Fruit fly (Drosophila melanogaster) whole organism, embryonic: Measurements from ENCODE around the gene ZnT35C.

Source experiments
- Adf1 ChIP-seq: fragments of 200-800 bp; sonication (Bioruptor generic); IDR thresholded peaks from 2 replicates; pipeline ENCODE4 v1.3.6; 2022; ENCODE audit warnings: missing biosample characterization, missing genetic modification characterization
- C15 ChIP-seq: fragments of 200-800 bp; sonication (Bioruptor generic); IDR thresholded peaks from 3 replicates; pipeline ENCODE4 v1.3.6; 2022; ENCODE audit warnings: missing biosample characterization, missing genetic modification characterization
- CG10366 ChIP-seq: fragments of 200-800 bp; sonication (Bioruptor generic); IDR thresholded peaks from 2 replicates; pipeline ENCODE4 v1.3.6; 2022; ENCODE audit warnings: missing biosample characterization, missing genetic modification characterization
- CG10654 ChIP-seq: fragments of 200-800 bp; sonication (Bioruptor generic); optimal IDR thresholded peaks from 2 replicates; lab custom pipeline; 2016; ENCODE audit warnings: missing biosample characterization, missing genetic modification characterization
- CG12219 ChIP-seq: fragments of 200-800 bp; sonication (Bioruptor generic); optimal IDR thresholded peaks from 3 replicates; lab custom pipeline; 2018; ENCODE audit warnings: missing biosample characterization, mild to moderate bottlenecking, missing genetic modification characterization
- CG12299 ChIP-seq: fragments of 200-800 bp; sonication (Bioruptor generic); optimal IDR thresholded peaks from 2 replicates; lab custom pipeline; 2018; ENCODE audit warnings: missing biosample characterization, mild to moderate bottlenecking, missing genetic modification characterization
- CG13123 ChIP-seq: fragments of 200-800 bp; sonication (Bioruptor generic); optimal IDR thresholded peaks from 2 replicates; lab custom pipeline; 2016; ENCODE audit warnings: missing biosample characterization, missing genetic modification characterization
- CG17359 ChIP-seq: fragments of 200-800 bp; sonication (Bioruptor generic); optimal IDR thresholded peaks from 3 replicates; lab custom pipeline; 2018; ENCODE audit warnings: missing biosample characterization, mild to moderate bottlenecking, missing genetic modification characterization, moderate library complexity
- CG18262 ChIP-seq: fragments of 200-800 bp; optimal IDR thresholded peaks from 3 replicates; lab custom pipeline; 2019; ENCODE audit warnings: missing biosample characterization, mild to moderate bottlenecking, missing genetic modification characterization, moderate library complexity
- CG30431 ChIP-seq: fragments of 200-800 bp; sonication (Bioruptor generic); optimal IDR thresholded peaks from 2 replicates; lab custom pipeline; 2017; ENCODE audit warnings: missing biosample characterization, missing genetic modification characterization
- CG33557 ChIP-seq: fragments of 200-800 bp; sonication (Bioruptor generic); optimal IDR thresholded peaks from 2 replicates; lab custom pipeline; 2019; ENCODE audit warnings: missing biosample characterization, mild to moderate bottlenecking, missing genetic modification characterization, moderate library complexity
- CG4404 ChIP-seq: fragments of 200-800 bp; sonication (Bioruptor generic); IDR thresholded peaks from 2 replicates; pipeline ENCODE4 v1.3.6; 2022; ENCODE audit warnings: missing biosample characterization, missing genetic modification characterization
- CG6765 ChIP-seq: fragments of 200-800 bp; sonication (Bioruptor generic); optimal IDR thresholded peaks from 3 replicates; lab custom pipeline; 2017; ENCODE audit warnings: missing biosample characterization, mild to moderate bottlenecking, missing genetic modification characterization
- CG7963 ChIP-seq: fragments of 200-800 bp; sonication (Bioruptor generic); IDR thresholded peaks from 3 replicates; pipeline ENCODE4 v1.3.6; 2022; ENCODE audit warnings: missing biosample characterization, missing genetic modification characterization; ENCODE audit not compliant: partially characterized antibody
- Dbx ChIP-seq: fragments of 200-800 bp; sonication (Bioruptor generic); IDR thresholded peaks from 3 replicates; pipeline ENCODE4 v1.3.6; 2022; ENCODE audit warnings: missing biosample characterization, missing genetic modification characterization
- Deaf1 ChIP-seq: fragments of 200-800 bp; optimal IDR thresholded peaks from 3 replicates; lab custom pipeline; 2019; ENCODE audit warnings: missing biosample characterization, mild to moderate bottlenecking, missing genetic modification characterization, moderate library complexity
- Dfd ChIP-seq, 2 experiments: fragments of >200 bp; optimal IDR thresholded peaks; 2 replicates each; lab custom pipeline; 2017; ENCODE audit warnings: missing biosample characterization in 2 of 2, missing genetic modification characterization in 2 of 2
- Dref ChIP-seq: fragments of 200-800 bp; sonication (Bioruptor generic); IDR thresholded peaks from 2 replicates; pipeline ENCODE4 v1.3.6; 2022; ENCODE audit warnings: missing biosample characterization, missing genetic modification characterization
- Elba2 ChIP-seq: fragments of 200-800 bp; sonication (Bioruptor generic); optimal IDR thresholded peaks from 3 replicates; lab custom pipeline; 2016; ENCODE audit warnings: missing biosample characterization, missing genetic modification characterization
- Fer2 ChIP-seq: fragments of 200-800 bp; sonication (Bioruptor generic); optimal IDR thresholded peaks from 2 replicates; lab custom pipeline; 2018; ENCODE audit warnings: missing biosample characterization, mild to moderate bottlenecking, missing genetic modification characterization, moderate library complexity
- Fer3 ChIP-seq: fragments of 200-800 bp; sonication (Bioruptor generic); optimal IDR thresholded peaks from 2 replicates; lab custom pipeline; 2018; ENCODE audit warnings: missing biosample characterization, mild to moderate bottlenecking, missing genetic modification characterization, moderate library complexity
- HLH3B ChIP-seq: fragments of 200-800 bp; sonication (Bioruptor generic); IDR thresholded peaks from 2 replicates; pipeline ENCODE4 v1.3.6; 2022; ENCODE audit warnings: missing biosample characterization, missing genetic modification characterization
- Hmr ChIP-seq: fragments of 200-800 bp; sonication (Bioruptor generic); optimal IDR thresholded peaks from 3 replicates; lab custom pipeline; 2017; ENCODE audit warnings: mild to moderate bottlenecking, missing biosample characterization, missing genetic modification reagents, missing genetic modification characterization
- Lim3 ChIP-seq: fragments of 200-800 bp; sonication (Bioruptor generic); IDR thresholded peaks from 2 replicates; pipeline ENCODE4 v1.3.6; 2022; ENCODE audit warnings: missing biosample characterization, missing genetic modification characterization
- NC2α ChIP-seq: fragments of 200-800 bp; sonication (Bioruptor generic); optimal IDR thresholded peaks from 2 replicates; lab custom pipeline; 2016; ENCODE audit warnings: missing biosample characterization, missing genetic modification characterization
- Nf-YC ChIP-seq: fragments of 200-800 bp; optimal IDR thresholded peaks from 3 replicates; lab custom pipeline; 2019; ENCODE audit warnings: missing biosample characterization, mild to moderate bottlenecking, missing genetic modification characterization, moderate library complexity
- Side ChIP-seq: fragments of 200-800 bp; sonication (Bioruptor generic); optimal IDR thresholded peaks from 2 replicates; lab custom pipeline; 2016; ENCODE audit warnings: missing biosample characterization, missing genetic modification characterization
- Ssrp ChIP-seq: fragments of 200-800 bp; sonication (Bioruptor generic); optimal IDR thresholded peaks from 2 replicates; lab custom pipeline; 2018; ENCODE audit warnings: missing biosample characterization, mild to moderate bottlenecking, missing genetic modification characterization, moderate library complexity
- Stat92E ChIP-seq, 3 experiments: fragments of >200 bp in 2 of 3; fragments of 200-800 bp in 1 of 3; sonication (Bioruptor generic) in 1 of 3; optimal IDR thresholded peaks; 2 replicates each; lab custom pipeline; 2017 to 2019; ENCODE audit warnings: missing biosample characterization in 3 of 3, missing genetic modification characterization in 3 of 3, mild to moderate bottlenecking in 1 of 3, moderate library complexity in 1 of 3
- YL-1 ChIP-seq: fragments of 200-800 bp; sonication (Bioruptor generic); optimal IDR thresholded peaks from 3 replicates; lab custom pipeline; 2017; ENCODE audit warnings: missing biosample characterization, mild to moderate bottlenecking, missing genetic modification characterization
- amos ChIP-seq: fragments of 200-800 bp; sonication (Bioruptor generic); IDR thresholded peaks from 2 replicates; pipeline ENCODE4 v1.3.6; 2022; ENCODE audit warnings: missing biosample characterization, missing genetic modification characterization; ENCODE audit not compliant: partially characterized antibody
- chif ChIP-seq, 2 experiments: fragments of 200-800 bp; sonication (Bioruptor generic); optimal IDR thresholded peaks; 3 replicates each; lab custom pipeline; 2016; ENCODE audit warnings: missing biosample characterization in 2 of 2, missing genetic modification characterization in 2 of 2
- ewg ChIP-seq: fragments of 200-800 bp; sonication (Bioruptor generic); optimal IDR thresholded peaks from 3 replicates; lab custom pipeline; 2017; ENCODE audit warnings: mild to moderate bottlenecking, missing biosample characterization, missing genetic modification reagents, missing genetic modification characterization
- exex ChIP-seq: fragments of 200-800 bp; sonication (Bioruptor generic); optimal IDR thresholded peaks from 4 replicates; lab custom pipeline; 2018; ENCODE audit warnings: missing biosample characterization, mild to moderate bottlenecking, missing genetic modification characterization, moderate library complexity
- h ChIP-seq: fragments of >200 bp; optimal IDR thresholded peaks from 2 replicates; lab custom pipeline; 2017
- hbn ChIP-seq: fragments of 200-800 bp; sonication (Bioruptor generic); IDR thresholded peaks from 2 replicates; pipeline ENCODE4 v1.3.6; 2022; ENCODE audit warnings: missing biosample characterization, missing genetic modification characterization; ENCODE audit not compliant: partially characterized antibody
- insv ChIP-seq, 2 experiments: fragments of 200-800 bp; sonication (Bioruptor generic); optimal IDR thresholded peaks; 3 replicates each; lab custom pipeline; 2016 to 2018; ENCODE audit warnings: missing biosample characterization in 2 of 2, missing genetic modification characterization in 2 of 2
- inv ChIP-seq: fragments of 200-800 bp; sonication (Bioruptor generic); IDR thresholded peaks from 2 replicates; pipeline ENCODE4 v1.3.6; 2022; ENCODE audit warnings: missing biosample characterization, missing genetic modification characterization; ENCODE audit not compliant: partially characterized antibody
- onecut ChIP-seq: fragments of 200-800 bp; sonication (Bioruptor generic); IDR thresholded peaks from 2 replicates; pipeline ENCODE4 v1.3.6; 2022; ENCODE audit warnings: missing biosample characterization, missing genetic modification characterization
- ro ChIP-seq: fragments of 200-800 bp; sonication (Bioruptor generic); IDR thresholded peaks from 2 replicates; pipeline ENCODE4 v1.3.6; 2022; ENCODE audit warnings: missing biosample characterization, missing genetic modification characterization
- salm ChIP-seq: fragments of 200-800 bp; sonication (Bioruptor generic); optimal IDR thresholded peaks from 2 replicates; lab custom pipeline; 2018; ENCODE audit warnings: missing biosample characterization, mild to moderate bottlenecking, missing genetic modification characterization
- sima ChIP-seq: fragments of 200-800 bp; sonication (Bioruptor generic); optimal IDR thresholded peaks from 2 replicates; lab custom pipeline; 2016; ENCODE audit warnings: missing biosample characterization, missing genetic modification characterization
- slp2 ChIP-seq: fragments of 200-800 bp; sonication (Bioruptor generic); optimal IDR thresholded peaks from 2 replicates; lab custom pipeline; 2016; ENCODE audit warnings: missing biosample characterization, missing genetic modification characterization
- stwl ChIP-seq: fragments of 200-800 bp; sonication (Bioruptor generic); optimal IDR thresholded peaks from 3 replicates; lab custom pipeline; 2018; ENCODE audit warnings: missing biosample characterization, mild to moderate bottlenecking, missing genetic modification characterization, moderate library complexity
- tgo ChIP-seq: fragments of 200-800 bp; sonication (Bioruptor generic); IDR thresholded peaks from 3 replicates; pipeline ENCODE4 v1.3.6; 2022; ENCODE audit warnings: missing biosample characterization, missing genetic modification characterization
- ttk ChIP-seq: fragments of 200-800 bp; sonication (Bioruptor generic); IDR thresholded peaks from 2 replicates; pipeline ENCODE4 v2.1.2; 2022; ENCODE audit warnings: missing biosample characterization, missing genetic modification characterization
- usp ChIP-seq: fragments of >200 bp; optimal IDR thresholded peaks from 2 replicates; lab custom pipeline; 2017; ENCODE audit warnings: missing biosample characterization, missing genetic modification characterization
- zf30C ChIP-seq: fragments of 200-800 bp; sonication (Bioruptor generic); optimal IDR thresholded peaks from 3 replicates; lab custom pipeline; 2018; ENCODE audit warnings: missing biosample characterization, mild to moderate bottlenecking, missing genetic modification characterization
- zfh2 ChIP-seq: fragments of 200-800 bp; sonication (Bioruptor generic); optimal IDR thresholded peaks from 2 replicates; lab custom pipeline; 2016; ENCODE audit warnings: missing biosample characterization, missing genetic modification characterization

The ZnT35C gene

DNA sequence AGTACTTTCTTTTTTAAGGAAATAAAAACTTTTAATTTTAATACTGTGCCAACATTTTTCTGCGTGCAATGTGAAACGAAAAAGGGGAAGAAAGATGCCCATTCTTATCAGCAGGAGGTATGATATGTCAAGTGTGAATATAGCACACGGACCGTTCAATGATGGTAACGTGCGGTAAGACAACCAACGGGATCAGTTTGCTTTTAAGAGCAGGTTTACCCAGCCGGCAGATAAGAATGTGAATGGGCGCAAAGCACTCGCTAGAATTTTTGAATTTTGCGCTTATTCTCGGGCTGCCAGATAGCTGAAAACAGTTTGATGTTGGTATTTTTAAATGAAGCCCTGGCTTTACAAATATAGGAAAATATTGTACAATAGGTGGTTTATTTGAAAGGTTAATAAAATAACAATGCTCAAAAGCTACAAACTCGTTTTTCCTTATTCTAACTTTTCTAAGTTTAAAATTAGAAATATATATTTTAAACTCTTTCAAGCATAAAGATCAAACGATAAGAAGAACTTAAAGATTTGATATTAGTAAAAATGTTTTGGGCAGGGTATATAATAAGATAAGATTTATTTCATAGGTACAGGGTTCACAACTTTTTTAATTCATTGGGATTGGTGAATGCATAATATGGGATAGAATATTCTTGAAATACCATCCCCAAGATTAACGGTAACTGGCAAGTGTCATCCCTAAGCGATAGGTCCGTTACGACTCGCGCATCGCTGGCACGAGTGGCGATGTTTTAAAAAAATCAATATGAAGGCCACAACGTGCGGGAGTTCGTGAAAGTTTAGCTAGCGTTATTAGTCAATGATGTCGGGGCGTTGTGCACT is 870 bp upstream of the ZnT35C start, which contains the start of gene dao (continued):
- peak; percentile 10 for TF ChIP-seq Fer2 (tag; lab: Kevin White, UChicago)
- no peak for TF ChIP-seq C15 (GFP tag; lab: Robert Waterston, UW)
- TF ChIP-seq YL-1 (GFP tag; lab: Kevin White, UChicago): no peak
- TF ChIP-seq Adf1 (GFP tag; lab: Robert Waterston, UW): no peak
- TF ChIP-seq CG33557: no peak
- no peak for TF ChIP-seq sima (GFP tag; lab: Kevin White, UChicago)
- no peak for TF ChIP-seq CG30431 (GFP tag; lab: Kevin White, UChicago)
- TF ChIP-seq NC2α: no peak
- TF ChIP-seq h (lab: Kevin White, UChicago): no peak
- peak; percentile 78 for TF ChIP-seq amos
- peak; percentile 46 for TF ChIP-seq CG18262 (tag; lab: Kevin White, UChicago)
- TF ChIP-seq Fer3 (tag; lab: Kevin White, UChicago): peak; percentile 10
- peak; percentile 70 for TF ChIP-seq hbn (GFP tag; lab: Robert Waterston, UW)
- TF ChIP-seq Elba2 (GFP tag; lab: Kevin White, UChicago): no peak
- TF ChIP-seq tgo (GFP tag; lab: Robert Waterston, UW): no peak
- TF ChIP-seq insv (GFP tag; optimal IDR thresholded peaks at IDR 0.05; lab: Kevin White, UChicago): no peak
- peak; percentile 17 for TF ChIP-seq CG10654 (GFP tag; lab: Kevin White, UChicago)
- no peak for TF ChIP-seq salm (tag; lab: Kevin White, UChicago)
- peak; percentile 47; the same call in 1 of the 2 replicates for TF ChIP-seq ttk (GFP tag; lab: Robert Waterston, UW)
- TF ChIP-seq usp (GFP tag; lab: Kevin White, UChicago): no peak
- TF ChIP-seq stwl (tag; lab: Kevin White, UChicago): peak; percentile 52
- peak; percentile 23; the same call in 1 of the 2 replicates for TF ChIP-seq HLH3B (GFP tag; lab: Robert Waterston, UW)
- peak in 1 of 2 experiments; percentile 1 for TF ChIP-seq chif (GFP tag; optimal IDR thresholded peaks at IDR 0.05; lab: Kevin White, UChicago)
- no peak for TF ChIP-seq Side (GFP tag; lab: Kevin White, UChicago)
- TF ChIP-seq Ssrp (tag; lab: Kevin White, UChicago): peak; percentile 47
- TF ChIP-seq Hmr (GFP tag; lab: Kevin White, UChicago): peak; percentile 53
- TF ChIP-seq Lim3 (GFP tag; lab: Robert Waterston, UW): no peak
- peak; percentile 29; the same call in 1 of the 2 replicates for TF ChIP-seq ro (GFP tag; lab: Robert Waterston, UW)
- peak; percentile 22 for TF ChIP-seq Deaf1 (tag; lab: Kevin White, UChicago)
- TF ChIP-seq CG13123: peak; percentile 18
- peak; percentile 63 for TF ChIP-seq inv (GFP tag; lab: Robert Waterston, UW)
- TF ChIP-seq zf30C (GFP tag; lab: Kevin White, UChicago): no peak
- peak; percentile 99 for TF ChIP-seq onecut (GFP tag; lab: Robert Waterston, UW)
- TF ChIP-seq slp2 (GFP tag; lab: Kevin White, UChicago): no peak
- TF ChIP-seq Stat92E (GFP tag; optimal IDR thresholded peaks at IDR 0.05; lab: Kevin White, UChicago): no peak
- TF ChIP-seq Dref (GFP tag; lab: Robert Waterston, UW): 0 out of 2 replicates have a peak, but pooled peaks have one; percentile 37
- TF ChIP-seq CG12219 (GFP tag; lab: Kevin White, UChicago): no peak
- TF ChIP-seq CG7963 (GFP tag; lab: Robert Waterston, UW): peak; percentile 6; the same call in 1 of the 3 replicates
- no peak for TF ChIP-seq exex (tag; lab: Kevin White, UChicago)
- peak; percentile 70; the same call in 1 of the 3 replicates for TF ChIP-seq Dbx (GFP tag; lab: Robert Waterston, UW)
- peak; percentile 11 for TF ChIP-seq CG12299
- no peak for TF ChIP-seq CG17359 (tag; lab: Kevin White, UChicago)
- TF ChIP-seq CG4404 (GFP tag; lab: Robert Waterston, UW): no peak
- no peak for TF ChIP-seq CG6765 (GFP tag; lab: Kevin White, UChicago)
- TF ChIP-seq Nf-YC (tag; lab: Kevin White, UChicago): peak; percentile 35
- peak; percentile 50; the same call in 1 of the 2 replicates for TF ChIP-seq CG10366 (GFP tag; lab: Robert Waterston, UW)
- TF ChIP-seq Dfd (GFP tag; optimal IDR thresholded peaks at IDR 0.05; lab: Kevin White, UChicago): no peak
- peak; percentile 26 for TF ChIP-seq ewg (GFP tag; lab: Kevin White, UChicago)
- TF ChIP-seq zfh2 (GFP tag; lab: Kevin White, UChicago): peak; percentile 45
